Fruit fly (Drosophila melanogaster) S2 (cell line): Measurements from ENCODE around the gene CG43336.

ENCODE experiments used
- CG8478 ChIP-seq: fragments of >200 bp; optimal IDR thresholded peaks from 2 replicates; lab custom pipeline; 2018
- CTCF ChIP-seq, 2 experiments: fragments of >200 bp; optimal IDR thresholded peaks; 2 replicates each; lab custom pipeline; 2018

DNA sequence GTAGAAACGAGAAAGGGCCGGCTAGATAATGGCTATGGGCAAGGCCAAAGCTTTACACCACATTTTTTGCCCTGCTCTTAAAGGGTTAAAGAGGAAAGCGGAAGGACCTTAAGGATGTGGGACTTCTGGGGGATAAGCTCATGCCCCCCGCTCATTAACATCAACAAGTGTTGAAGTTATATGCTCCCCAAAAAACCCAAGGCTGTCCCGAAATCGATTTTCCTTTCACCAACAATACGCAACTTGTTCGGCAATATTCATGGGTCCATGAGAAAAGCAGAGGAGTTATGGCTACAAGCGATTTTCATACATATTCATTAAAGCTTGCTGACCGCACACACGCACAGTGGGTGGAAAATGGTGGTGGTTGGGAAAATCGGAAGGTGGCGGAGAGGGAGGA, 43.7 kb downstream of the CG43336 start:
- no peak for TF ChIP-seq CTCF (optimal IDR thresholded peaks at IDR 0.05; lab: Kevin White, UChicago)
- no peak for TF ChIP-seq CG8478 (lab: Kevin White, UChicago)
